Fruit fly (Drosophila melanogaster): ENCODE data around the gene hiw.

hiw gene

DNA sequence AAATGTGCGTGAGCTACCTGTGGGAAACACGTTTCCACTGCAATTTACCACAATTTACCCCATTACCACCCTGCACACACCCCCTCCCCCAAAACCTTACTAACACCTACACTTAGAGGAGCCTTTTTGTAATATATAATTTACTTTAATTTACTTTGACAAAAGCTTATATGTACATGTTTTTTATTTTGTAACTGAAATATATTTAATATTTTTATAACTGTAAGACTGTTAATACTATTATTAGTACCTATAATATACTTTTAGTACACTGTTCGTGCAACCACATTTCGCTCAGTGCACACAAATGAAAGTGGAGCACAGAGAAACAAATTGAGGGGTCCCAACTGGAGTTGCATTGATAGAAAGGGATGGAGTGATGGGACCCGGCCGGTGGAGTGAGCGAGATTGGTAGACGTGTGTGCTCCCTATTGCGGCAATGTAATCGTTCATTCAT lies 42.2 kb downstream of the hiw start (continued):
- no peak for TF ChIP-seq CG8478 (optimal IDR thresholded peaks at IDR 0.05)
- TF ChIP-seq jigr1 (GFP tag; IDR thresholded peaks at IDR 0.05): peak; percentile 49; the same call in 1 of the 3 replicates
- peak; percentile 96 for TF ChIP-seq dmrt11E (tag; optimal IDR thresholded peaks at IDR 0.05)
- peak; percentile 73 for TF ChIP-seq Fer3 (tag; optimal IDR thresholded peaks at IDR 0.05)
- no peak for TF ChIP-seq amos (GFP tag; IDR thresholded peaks at IDR 0.05; ENCODE audit: partially characterized antibody)
- TF ChIP-seq exex (tag; optimal IDR thresholded peaks at IDR 0.05): no peak
- peak; percentile 71 for TF ChIP-seq Fer1 (GFP tag; optimal IDR thresholded peaks at IDR 0.05)
- TF ChIP-seq CG6654 (GFP tag; optimal IDR thresholded peaks at IDR 0.05): peak; percentile 40
- TF ChIP-seq Tbp (GFP tag; optimal IDR thresholded peaks at IDR 0.05): no peak
- peak; percentile 73 for TF ChIP-seq CG4820 (GFP tag; optimal IDR thresholded peaks at IDR 0.05)
- TF ChIP-seq CG6689 (GFP tag; IDR thresholded peaks at IDR 0.05): peak; percentile 91
- TF ChIP-seq CG4360 (GFP tag; IDR thresholded peaks at IDR 0.05): peak; percentile 51; the same call in 1 of the 2 replicates
- TF ChIP-seq Drgx (GFP tag; IDR thresholded peaks at IDR 0.05): peak; percentile 67; the same call in 1 of the 2 replicates
- peak; percentile 27 for TF ChIP-seq Vsx1 (GFP tag; optimal IDR thresholded peaks at IDR 0.05)
- TF ChIP-seq CG11398 (GFP tag; optimal IDR thresholded peaks at IDR 0.05): no peak
- TF ChIP-seq Abd-B (GFP tag; optimal IDR thresholded peaks at IDR 0.05): peak; percentile 76
- TF ChIP-seq CG15269 (tag; optimal IDR thresholded peaks at IDR 0.05): peak; percentile 76
- TF ChIP-seq Antp (GFP tag; optimal IDR thresholded peaks at IDR 0.05): no peak
- no peak; the same call in 1 of the 2 replicates for TF ChIP-seq Rfx (GFP tag; IDR thresholded peaks at IDR 0.05)
- peak; percentile 93 for TF ChIP-seq CG8924 (tag; optimal IDR thresholded peaks at IDR 0.05)
- peak; percentile 83 for TF ChIP-seq zen (tag; optimal IDR thresholded peaks at IDR 0.05)
- no peak for TF ChIP-seq Lim3 (GFP tag; IDR thresholded peaks at IDR 0.05)
- TF ChIP-seq jing (GFP tag; optimal IDR thresholded peaks at IDR 0.05): peak; percentile 54
- TF ChIP-seq Awh (GFP tag; IDR thresholded peaks at IDR 0.05): peak; percentile 73; the same call in 1 of the 2 replicates
- no peak for TF ChIP-seq Bdp1 (GFP tag; optimal IDR thresholded peaks at IDR 0.05)
- peak; percentile 77 for TF ChIP-seq CG10654 (GFP tag; optimal IDR thresholded peaks at IDR 0.05)
- no peak for TF ChIP-seq cad (GFP tag; optimal IDR thresholded peaks at IDR 0.05)
- TF ChIP-seq CG17361 (GFP tag; IDR thresholded peaks at IDR 0.05): peak; percentile 94
- peak; percentile 75 for TF ChIP-seq ewg (GFP tag; optimal IDR thresholded peaks at IDR 0.05)
- peak; percentile 63 for TF ChIP-seq CG12659 (GFP tag; optimal IDR thresholded peaks at IDR 0.05)
- no peak for TF ChIP-seq odd (GFP tag; optimal IDR thresholded peaks at IDR 0.05)
- peak; percentile 86 for TF ChIP-seq ttk (GFP tag; IDR thresholded peaks at IDR 0.05)
- peak; percentile 57 for TF ChIP-seq CG4328 (GFP tag; optimal IDR thresholded peaks at IDR 0.05)
- TF ChIP-seq kni (GFP tag; optimal IDR thresholded peaks at IDR 0.05): peak; percentile 97
- TF ChIP-seq CG14860 (GFP tag; IDR thresholded peaks at IDR 0.05; ENCODE audit: partially characterized antibody): no peak
- no peak for TF ChIP-seq insv (GFP tag; optimal IDR thresholded peaks at IDR 0.05)
- TF ChIP-seq CG7556 (GFP tag; optimal IDR thresholded peaks at IDR 0.05): peak; percentile 89
- TF ChIP-seq Opbp (GFP tag; IDR thresholded peaks at IDR 0.05; ENCODE audit: partially characterized antibody): 0 out of 3 replicates have a peak, but pooled peaks have one; percentile 10
- peak; percentile 75; the same call in 1 of the 3 replicates for TF ChIP-seq CG7357 (GFP tag; IDR thresholded peaks at IDR 0.05)
- no peak for TF ChIP-seq HmgZ (tag; optimal IDR thresholded peaks at IDR 0.05)
- TF ChIP-seq CG12155 (GFP tag; optimal IDR thresholded peaks at IDR 0.05): peak; percentile 53
- TF ChIP-seq Meics (GFP tag; optimal IDR thresholded peaks at IDR 0.05): peak; percentile 52
- no peak for TF ChIP-seq toy (GFP tag; IDR thresholded peaks at IDR 0.05)
- TF ChIP-seq trh (GFP tag; optimal IDR thresholded peaks at IDR 0.05): peak; percentile 32
- no peak for TF ChIP-seq schlank (tag; optimal IDR thresholded peaks at IDR 0.05)
- peak; percentile 81 for TF ChIP-seq HLH3B (GFP tag; IDR thresholded peaks at IDR 0.05)
- TF ChIP-seq CG14710 (tag; optimal IDR thresholded peaks at IDR 0.05): peak; percentile 94
- no peak for TF ChIP-seq eve (GFP tag; optimal IDR thresholded peaks at IDR 0.05)
- peak; percentile 7 for TF ChIP-seq chn (GFP tag; optimal IDR thresholded peaks at IDR 0.05)
- peak; percentile 43; the same call in 1 of the 2 replicates for TF ChIP-seq klu (GFP tag; IDR thresholded peaks at IDR 0.05)
- TF ChIP-seq Max (GFP tag; optimal IDR thresholded peaks at IDR 0.05): peak; percentile 51
